Worm (Caenorhabditis elegans): ENCODE data around the gene ZC443.7.

Gene ZC443.7

DNA sequence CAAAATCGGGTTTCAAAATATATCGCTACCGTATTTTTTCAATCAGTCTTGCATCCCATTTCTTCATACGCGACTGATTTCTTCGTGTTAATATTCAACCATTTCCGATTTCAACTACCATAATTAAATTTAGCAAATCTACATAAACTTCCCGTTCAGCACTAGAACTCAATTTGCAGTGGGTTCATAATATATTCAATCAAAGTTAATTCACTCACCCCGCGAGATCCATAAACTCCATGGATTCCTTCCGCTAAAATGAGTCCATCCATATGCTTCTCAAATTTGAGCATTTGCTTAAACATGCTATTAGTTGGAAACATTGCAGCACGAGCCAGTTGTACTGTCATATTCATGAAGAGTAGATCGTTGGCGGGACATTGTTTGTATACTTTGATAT is 12.2 kb downstream of the ZC443.7 start:
- no peak for TF ChIP-seq nhr-11 (tag; optimal IDR thresholded peaks at IDR 0.05)
- no peak for TF ChIP-seq nhr-23 (tag; optimal IDR thresholded peaks at IDR 0.05)
- no peak for TF ChIP-seq nhr-237 (tag; optimal IDR thresholded peaks at IDR 0.05)
- no peak for TF ChIP-seq egl-5 (tag; optimal IDR thresholded peaks at IDR 0.05)
- no peak for TF ChIP-seq ztf-11 (tag; optimal IDR thresholded peaks at IDR 0.05)
- TF ChIP-seq nhr-76 (tag; optimal IDR thresholded peaks at IDR 0.05) = no peak
- no peak for TF ChIP-seq R02D3.7 (tag; optimal IDR thresholded peaks at IDR 0.05)
- TF ChIP-seq aly-2 (tag; optimal IDR thresholded peaks at IDR 0.05) = no peak
- TF ChIP-seq fkh-2 (tag; optimal IDR thresholded peaks at IDR 0.05) = no peak
- no peak for TF ChIP-seq nhr-43 (tag; optimal IDR thresholded peaks at IDR 0.05; ENCODE audit: poor library complexity, severe bottlenecking)
- TF ChIP-seq egl-27 (tag; optimal IDR thresholded peaks at IDR 0.05) = no peak
- TF ChIP-seq unc-62 (GFP tag; optimal IDR thresholded peaks at IDR 0.05) = no peak

DNA sequence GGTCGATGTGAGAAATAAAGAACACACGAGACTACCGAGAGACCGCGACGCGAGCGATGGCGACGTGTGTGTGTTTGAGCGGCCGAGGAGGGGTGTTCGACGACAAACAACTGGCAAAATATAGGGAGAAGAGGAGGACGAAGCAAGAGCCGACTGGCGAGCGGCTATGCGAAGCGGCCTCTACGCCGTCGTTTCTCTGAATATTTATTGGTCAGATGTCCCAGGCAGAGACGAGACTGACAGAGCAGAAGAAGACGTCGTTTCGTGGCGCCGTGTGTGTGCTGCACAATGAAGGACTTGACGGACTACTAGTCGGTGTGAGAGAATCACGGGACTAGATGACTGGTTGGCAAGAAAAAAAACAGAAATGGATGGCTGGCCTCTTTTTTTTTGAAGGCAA is 12.9 kb downstream of the ZC443.7 start:
- TF ChIP-seq elt-1 (tag; optimal IDR thresholded peaks at IDR 0.05) (no peak), elt-2 (tag; optimal IDR thresholded peaks at IDR 0.05) (no peak), zag-1 (tag; optimal IDR thresholded peaks at IDR 0.05) (no peak), lin-15B (tag; optimal IDR thresholded peaks at IDR 0.05) (peak; percentile 21), lin-39 (tag; optimal IDR thresholded peaks at IDR 0.05) (peak; percentile 84), ceh-16 (tag; optimal IDR thresholded peaks at IDR 0.05) (no peak), nhr-67 (tag; optimal IDR thresholded peaks at IDR 0.05) (no peak), nfya-1 (tag; optimal IDR thresholded peaks at IDR 0.05; ENCODE audit: insufficient read depth) (peak; percentile 73), lsy-12 (tag; optimal IDR thresholded peaks at IDR 0.05) (no peak), unc-39 (tag; optimal IDR thresholded peaks at IDR 0.05) (no peak), snpc-4 (tag; optimal IDR thresholded peaks at IDR 0.05) (no peak), jun-1 (tag; optimal IDR thresholded peaks at IDR 0.05) (no peak), mdl-1 (tag; optimal IDR thresholded peaks at IDR 0.05) (peak; percentile 36), nhr-77 (tag; optimal IDR thresholded peaks at IDR 0.05) (no peak), nhr-23 (tag; optimal IDR thresholded peaks at IDR 0.05) (no peak), elt-3 (tag; optimal IDR thresholded peaks at IDR 0.05) (no peak), ama-1 (optimal IDR thresholded peaks at IDR 0.05) (peak; percentile 24), aly-2 (tag; optimal IDR thresholded peaks at IDR 0.05) (no peak), fkh-10 (GFP tag; optimal IDR thresholded peaks at IDR 0.05) (peak; percentile 25), mml-1 (tag; optimal IDR thresholded peaks at IDR 0.05) (no peak)

DNA sequence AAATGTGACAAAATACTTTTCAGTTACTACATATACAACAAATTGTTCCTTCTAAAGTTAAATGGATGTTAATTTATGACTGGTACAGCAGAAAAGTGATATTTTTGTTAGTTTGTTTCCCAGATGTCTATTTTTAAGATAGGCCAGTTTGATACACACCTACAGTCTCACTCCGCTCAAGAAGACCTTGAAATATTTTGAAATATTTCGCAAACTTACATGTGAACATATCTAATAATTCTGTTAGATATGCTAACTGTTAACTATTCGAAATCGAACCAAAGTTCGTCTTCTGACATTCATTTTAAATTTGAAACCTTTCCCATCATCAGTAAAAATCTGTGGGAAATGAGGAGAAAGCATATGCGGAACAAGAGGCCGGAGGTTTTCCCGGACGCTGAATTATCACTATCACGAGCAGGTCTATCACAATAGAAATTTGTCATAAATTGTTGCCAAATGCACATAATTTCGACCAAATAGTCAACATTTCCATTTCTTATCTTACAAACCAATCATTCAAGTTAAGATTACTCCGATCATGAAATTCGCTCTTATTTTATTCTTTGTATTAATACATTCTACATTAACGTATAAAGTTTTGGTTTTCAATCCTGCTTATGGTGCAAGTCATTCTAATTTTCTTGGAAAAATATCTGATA is 13.6 kb downstream of the ZC443.7 start, which contains the start of the genes ZC443.4 and ugt-18:
TSS of gene ZC443.4 (minus strand) at position 95 of the 662 bp plus-strand sequence.
TSS of gene ugt-18 (plus strand) at position 469 of the 662 bp plus-strand sequence.
- TF ChIP-seq snpc-4 (tag; optimal IDR thresholded peaks at IDR 0.05) = no peak
- no peak for TF ChIP-seq ceh-16 (tag; optimal IDR thresholded peaks at IDR 0.05)
- peak; percentile 65 for TF ChIP-seq jun-1 (tag; optimal IDR thresholded peaks at IDR 0.05)
- TF ChIP-seq mdl-1 (tag; optimal IDR thresholded peaks at IDR 0.05) = no peak
- TF ChIP-seq elt-2 (tag; optimal IDR thresholded peaks at IDR 0.05) = peak; percentile 31
- TF ChIP-seq elt-1 (tag; optimal IDR thresholded peaks at IDR 0.05) = no peak
- peak; percentile 68 for TF ChIP-seq pqm-1 (tag; optimal IDR thresholded peaks at IDR 0.05)

DNA sequence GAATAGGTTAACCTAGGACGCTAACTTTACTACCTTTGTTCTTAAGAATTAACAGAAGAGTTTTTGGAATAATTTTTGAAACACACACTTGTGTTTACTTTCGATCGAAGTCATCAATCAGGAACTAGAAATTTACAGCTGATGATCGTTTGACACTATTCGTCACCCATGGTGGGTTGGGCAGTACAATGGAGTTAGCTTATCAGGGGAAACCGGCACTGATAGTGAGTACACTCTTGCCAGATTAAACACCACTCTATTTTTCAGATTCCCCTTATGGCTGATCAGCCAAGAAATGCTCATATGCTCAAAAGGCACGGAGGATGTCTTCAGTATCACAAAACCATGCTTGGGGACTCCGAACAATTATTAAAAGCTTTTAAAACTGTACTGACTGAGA is 15.8 kb downstream of the ZC443.7 start:
- TF ChIP-seq nhr-25 (tag; optimal IDR thresholded peaks at IDR 0.05) (no peak), ceh-28 (tag; optimal IDR thresholded peaks at IDR 0.05) (no peak), nhr-12 (tag; optimal IDR thresholded peaks at IDR 0.05) (no peak), elt-2 (tag; optimal IDR thresholded peaks at IDR 0.05) (peak; percentile 77), ceh-16 (tag; optimal IDR thresholded peaks at IDR 0.05) (no peak), nfya-1 (tag; optimal IDR thresholded peaks at IDR 0.05; ENCODE audit: insufficient read depth) (no peak), skn-1 (tag; optimal IDR thresholded peaks at IDR 0.05) (no peak), ama-1 (optimal IDR thresholded peaks at IDR 0.05) (no peak), jun-1 (tag; optimal IDR thresholded peaks at IDR 0.05) (peak; percentile 26), pqm-1 (tag; optimal IDR thresholded peaks at IDR 0.05) (peak; percentile 89), nhr-237 (tag; optimal IDR thresholded peaks at IDR 0.05) (no peak), ceh-82 (tag; optimal IDR thresholded peaks at IDR 0.05) (no peak), nhr-76 (tag; optimal IDR thresholded peaks at IDR 0.05) (no peak), eor-1 (tag; optimal IDR thresholded peaks at IDR 0.05) (no peak), R02D3.7 (tag; optimal IDR thresholded peaks at IDR 0.05) (no peak), ztf-11 (tag; optimal IDR thresholded peaks at IDR 0.05) (no peak), unc-62 (GFP tag; optimal IDR thresholded peaks at IDR 0.05) (no peak), daf-12 (tag; optimal IDR thresholded peaks at IDR 0.05) (no peak), egl-27 (tag; optimal IDR thresholded peaks at IDR 0.05) (no peak)
